Fruit fly (Drosophila melanogaster) whole organism, adult: ENCODE measurements around the gene sgg.
A peak's percentile ranks its signal among the peaks of the same experiment; 100 is the strongest.

Experiments used
- CG11617 ChIP-seq: fragments of 200-800 bp; sonication (Bioruptor generic); optimal IDR thresholded peaks from 2 replicates; lab custom pipeline; 2017; ENCODE audit warnings: mild to moderate bottlenecking, missing biosample characterization, missing genetic modification reagents, missing genetic modification characterization
- CG12768 ChIP-seq: fragments of 200-800 bp; sonication (Bioruptor generic); optimal IDR thresholded peaks from 2 replicates; lab custom pipeline; 2017; ENCODE audit warnings: missing biosample characterization, missing genetic modification characterization, mild to moderate bottlenecking, moderate library complexity, missing genetic modification reagents
- CG14711 ChIP-seq: fragments of 200-800 bp; sonication (Bioruptor generic); optimal IDR thresholded peaks from 2 replicates; lab custom pipeline; 2018; ENCODE audit warnings: missing biosample characterization, mild to moderate bottlenecking, missing genetic modification characterization, moderate library complexity
- CG1620 ChIP-seq: fragments of 200-800 bp; sonication (Bioruptor generic); optimal IDR thresholded peaks from 2 replicates; lab custom pipeline; 2016; ENCODE audit warnings: missing biosample characterization, missing genetic modification characterization
- CG33017 ChIP-seq: fragments of 200-800 bp; sonication (Bioruptor generic); optimal IDR thresholded peaks from 2 replicates; lab custom pipeline; 2018; ENCODE audit warnings: missing biosample characterization, mild to moderate bottlenecking, missing genetic modification characterization, moderate library complexity
- CG5204 ChIP-seq: fragments of 200-800 bp; sonication (Bioruptor generic); optimal IDR thresholded peaks from 2 replicates; lab custom pipeline; 2016; ENCODE audit warnings: missing biosample characterization, missing genetic modification characterization
- CG7045 ChIP-seq: fragments of 200-800 bp; sonication (Bioruptor generic); optimal IDR thresholded peaks from 2 replicates; lab custom pipeline; 2017; ENCODE audit warnings: missing biosample characterization, mild to moderate bottlenecking, missing genetic modification characterization
- CG7101 ChIP-seq: fragments of 200-800 bp; sonication (Bioruptor generic); optimal IDR thresholded peaks from 2 replicates; lab custom pipeline; 2018; ENCODE audit warnings: missing biosample characterization, mild to moderate bottlenecking, missing genetic modification characterization, moderate library complexity
- Clk ChIP-seq: fragments of 200-800 bp; sonication (Bioruptor generic); optimal IDR thresholded peaks from 2 replicates; lab custom pipeline; 2017; ENCODE audit warnings: missing biosample characterization, missing genetic modification characterization
- Crg-1 ChIP-seq: fragments of 200-800 bp; sonication (Bioruptor generic); optimal IDR thresholded peaks from 2 replicates; lab custom pipeline; 2016; ENCODE audit warnings: missing biosample characterization, missing genetic modification characterization
- Hr96 ChIP-seq: fragments of 200-800 bp; sonication (Bioruptor generic); optimal IDR thresholded peaks from 2 replicates; lab custom pipeline; 2016; ENCODE audit warnings: missing biosample characterization, missing genetic modification characterization
- Mnt ChIP-seq: fragments of 200-800 bp; sonication (Bioruptor generic); optimal IDR thresholded peaks from 2 replicates; lab custom pipeline; 2016; ENCODE audit warnings: missing biosample characterization, mild to moderate bottlenecking, missing genetic modification characterization
- bab1 ChIP-seq: fragments of 200-800 bp; sonication (Bioruptor generic); optimal IDR thresholded peaks from 3 replicates; lab custom pipeline; 2019; ENCODE audit warnings: missing biosample characterization, mild to moderate bottlenecking, missing genetic modification characterization, moderate library complexity
- cic ChIP-seq: fragments of 200-800 bp; sonication (Bioruptor generic); optimal IDR thresholded peaks from 2 replicates; lab custom pipeline; 2017; ENCODE audit warnings: missing biosample characterization, mild to moderate bottlenecking, missing genetic modification characterization, moderate library complexity
- cnc ChIP-seq, 2 experiments: fragments of >200 bp; optimal IDR thresholded peaks; 2 replicates each; lab custom pipeline; 2017
- kay ChIP-seq: fragments of 200-800 bp; sonication (Bioruptor generic); peaks from one replicate; lab custom pipeline; 2016; ENCODE audit warnings: missing biosample characterization, missing genetic modification characterization, borderline replicate concordance
- ovo ChIP-seq: fragments of 200-800 bp; sonication (Bioruptor generic); optimal IDR thresholded peaks from 2 replicates; lab custom pipeline; 2016; ENCODE audit warnings: missing biosample characterization, missing genetic modification characterization
- pad ChIP-seq: fragments of 200-800 bp; sonication (Bioruptor generic); optimal IDR thresholded peaks from 3 replicates; lab custom pipeline; 2017; ENCODE audit warnings: missing biosample characterization, missing genetic modification characterization, mild to moderate bottlenecking, moderate library complexity, missing genetic modification reagents
- tj ChIP-seq: fragments of 200-800 bp; sonication (Bioruptor generic); optimal IDR thresholded peaks from 3 replicates; lab custom pipeline; 2017; ENCODE audit warnings: missing biosample characterization, mild to moderate bottlenecking, missing genetic modification characterization, moderate library complexity
- toe ChIP-seq: fragments of 200-800 bp; sonication (Bioruptor generic); optimal IDR thresholded peaks from 2 replicates; lab custom pipeline; 2016; ENCODE audit warnings: missing biosample characterization, missing genetic modification characterization

sgg gene

DNA sequence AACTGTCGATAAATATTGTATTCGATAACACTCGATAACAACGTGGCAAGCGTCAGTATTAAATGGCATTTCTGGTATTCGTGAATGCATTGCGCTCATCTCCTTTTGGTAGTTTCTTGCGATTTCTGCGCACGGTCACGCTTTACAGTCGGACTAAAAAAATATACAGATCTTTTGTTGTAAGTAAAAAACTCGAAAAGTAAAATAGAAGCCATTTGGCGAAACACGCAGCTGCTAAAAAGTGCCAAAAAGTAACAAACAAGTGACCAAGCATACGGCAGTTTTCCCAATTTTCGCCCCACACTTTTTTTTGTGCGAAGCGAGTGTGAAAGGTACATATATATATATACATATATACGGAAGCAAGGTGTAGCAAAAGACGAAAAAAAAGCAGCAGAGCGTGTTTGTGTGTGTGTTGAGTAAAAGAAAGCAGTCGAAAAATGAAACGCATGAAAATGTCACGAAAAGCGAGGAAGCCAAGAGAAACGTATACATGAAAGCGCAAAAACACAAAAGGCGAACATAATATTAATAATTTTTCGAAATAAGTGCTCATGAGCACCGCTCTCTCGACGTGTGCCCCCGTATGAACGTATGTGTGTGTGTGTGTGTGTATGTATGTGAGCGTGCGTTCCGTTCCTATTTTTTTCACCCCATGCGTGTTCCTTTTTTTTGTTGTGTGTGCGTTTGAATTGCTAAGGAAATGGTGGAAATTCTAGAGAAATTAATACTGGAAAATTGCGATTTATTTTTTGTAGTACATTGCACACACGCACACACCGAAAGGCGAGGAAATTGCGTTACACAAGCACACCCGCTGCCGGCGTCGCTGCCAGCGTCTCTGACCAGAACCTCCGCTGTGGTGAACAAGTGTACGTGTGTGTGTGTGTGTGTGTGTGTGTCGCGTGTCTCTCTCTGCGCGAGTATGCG lies at the start of gene sgg:
TSS of gene sgg (plus strand) at position 106 of the 930 bp plus-strand sequence.
- TF ChIP-seq ovo (GFP tag; lab: Kevin White, UChicago) (no peak), Mnt (peak; percentile 52), kay (no peak), CG7045 (GFP tag; lab: Kevin White, UChicago) (no peak), bab1 (GFP tag; lab: Kevin White, UChicago) (peak; percentile 60)

DNA sequence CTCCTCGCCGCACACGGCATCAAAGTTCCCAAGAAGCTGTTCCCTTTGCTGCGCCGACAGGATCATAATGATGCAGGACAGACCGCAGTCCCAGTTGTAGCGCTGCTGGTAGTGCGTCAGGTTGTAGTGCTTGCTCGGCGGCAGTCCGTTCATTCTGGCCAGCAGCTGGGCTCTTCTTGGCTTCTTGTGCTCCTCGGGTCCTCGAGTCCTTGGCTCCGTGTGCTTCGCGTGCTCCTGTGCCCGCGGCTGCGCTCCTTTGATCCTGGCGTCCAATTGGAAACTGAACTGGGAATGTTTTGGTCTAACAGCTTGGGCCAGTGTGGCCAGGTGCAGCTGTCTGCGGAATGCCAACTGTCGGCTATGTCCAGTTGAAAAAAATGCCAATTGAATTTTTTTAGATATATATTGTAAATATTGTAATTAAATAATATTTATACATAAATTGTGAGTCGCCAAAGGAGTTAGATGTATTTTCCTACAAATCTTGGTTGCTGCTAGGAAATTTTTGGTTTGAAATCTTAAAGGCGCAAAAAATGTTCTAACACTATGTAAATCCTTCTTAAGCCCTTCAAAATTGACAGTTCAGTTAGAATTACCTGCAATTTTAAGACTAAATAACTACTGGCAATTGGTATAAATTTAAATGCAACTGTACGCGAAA lies 48.6 kb upstream of the sgg start, which contains the start of gene CG13760:
TSS of gene CG13760 (minus strand) at position 645 of the 661 bp plus-strand sequence.
- TF ChIP-seq CG12768 (GFP tag; lab: Kevin White, UChicago) (no peak), toe (GFP tag; lab: Kevin White, UChicago) (peak; percentile 13)

DNA sequence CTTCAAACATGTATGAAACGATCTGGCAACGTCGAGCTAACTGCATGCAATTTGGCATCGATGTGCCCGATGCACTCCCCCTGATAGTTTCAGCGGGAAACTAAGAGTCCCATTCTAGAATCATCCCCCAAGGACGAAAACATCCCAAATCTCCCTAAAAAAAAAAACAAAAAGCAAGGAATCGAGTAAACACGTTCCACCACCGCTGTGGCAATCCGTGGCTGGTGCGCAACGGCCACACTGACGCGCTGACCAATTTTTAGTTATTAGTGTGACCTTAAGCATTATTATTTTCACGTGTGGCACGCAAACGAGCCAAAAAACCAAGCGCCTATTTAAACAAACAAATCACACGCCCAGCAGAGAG lies 48.1 kb upstream of the sgg start, which contains the start of gene wds:
TSS of gene wds (plus strand) at position 265 of the 367 bp plus-strand sequence.
- TF ChIP-seq CG33017 (tag; lab: Kevin White, UChicago) (no peak), CG7045 (GFP tag; lab: Kevin White, UChicago) (no peak), Crg-1 (GFP tag; lab: Kevin White, UChicago) (no peak), CG14711 (tag; lab: Kevin White, UChicago) (no peak), Mnt (peak; percentile 90), bab1 (GFP tag; lab: Kevin White, UChicago) (no peak), kay (no peak), ovo (GFP tag; lab: Kevin White, UChicago) (no peak)

DNA sequence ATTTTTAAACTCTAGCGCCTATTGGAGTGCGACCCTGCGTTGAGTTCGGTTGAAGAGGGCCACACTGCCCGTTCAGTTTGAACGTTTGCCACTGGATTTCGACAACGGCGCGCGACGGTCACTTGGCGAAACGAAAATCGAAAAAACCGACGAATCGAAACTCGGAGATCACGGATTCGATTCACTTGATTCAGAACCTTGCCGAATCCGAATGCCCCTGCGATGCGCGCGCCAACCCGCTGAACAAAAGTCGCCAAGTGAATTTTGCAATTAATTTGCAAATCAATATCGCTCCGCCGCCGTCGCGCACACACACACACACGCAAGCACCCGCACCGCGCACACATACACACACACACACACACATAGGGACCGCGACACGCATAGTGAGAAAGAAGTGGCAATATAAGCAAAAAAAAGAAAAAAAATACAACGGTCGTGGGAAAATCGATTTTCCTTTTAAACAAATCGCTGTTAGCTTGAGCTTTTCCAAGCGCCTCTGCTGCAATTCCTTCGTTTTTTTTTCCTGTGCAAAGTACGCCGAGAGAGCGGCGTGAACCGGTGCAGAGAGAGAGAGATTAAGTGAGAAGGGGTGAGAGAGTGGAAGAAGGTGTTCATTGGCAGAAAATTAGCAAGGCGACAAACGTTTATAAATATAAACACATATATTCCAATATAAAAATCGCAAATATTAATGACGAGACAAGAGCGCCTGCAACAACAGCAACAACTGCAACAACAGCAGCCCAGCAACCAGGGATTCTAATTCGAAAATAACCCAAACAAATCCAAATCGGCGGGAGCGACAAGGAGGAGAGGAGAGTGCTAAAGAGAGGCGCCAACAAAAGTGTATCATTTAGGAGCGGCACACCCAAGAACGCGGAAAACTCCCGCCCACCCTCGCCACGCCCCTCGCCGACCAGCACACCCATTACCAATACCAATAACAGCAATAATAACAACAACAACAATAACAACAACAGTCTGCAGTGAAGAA lies 45.0 kb upstream of the sgg start, which contains the start of gene egh:
TSS of gene egh (plus strand) at position 89 of the 997 bp plus-strand sequence.
- no peak for TF ChIP-seq pad (GFP tag; lab: Kevin White, UChicago)
- TF ChIP-seq Crg-1 (GFP tag; lab: Kevin White, UChicago) = no peak
- peak; percentile 55 for TF ChIP-seq CG11617 (GFP tag; lab: Kevin White, UChicago)
- no peak for TF ChIP-seq CG33017 (tag; lab: Kevin White, UChicago)
- peak; percentile 10 for TF ChIP-seq ovo (GFP tag; lab: Kevin White, UChicago)
- TF ChIP-seq CG14711 (tag; lab: Kevin White, UChicago) = peak; percentile 17
- TF ChIP-seq CG7045 (GFP tag; lab: Kevin White, UChicago) = peak; percentile 2
- TF ChIP-seq CG5204 (GFP tag; lab: Kevin White, UChicago) = no peak
- peak; percentile 57 for TF ChIP-seq bab1 (GFP tag; lab: Kevin White, UChicago)
- peak; percentile 2 for TF ChIP-seq toe (GFP tag; lab: Kevin White, UChicago)
- TF ChIP-seq Clk (GFP tag; lab: Kevin White, UChicago) = no peak
- peak; percentile 1 for TF ChIP-seq CG12768 (GFP tag; lab: Kevin White, UChicago)
- TF ChIP-seq Hr96 (GFP tag; lab: Kevin White, UChicago) = peak; percentile 38
- TF ChIP-seq kay = no peak
- no peak for TF ChIP-seq cic (GFP tag; lab: Kevin White, UChicago)
- peak; percentile 43 for TF ChIP-seq CG1620
- peak; percentile 47 for TF ChIP-seq tj (GFP tag; lab: Kevin White, UChicago)
- peak; percentile 51 for TF ChIP-seq CG7101 (tag; lab: Kevin White, UChicago)
- peak; percentile 60 for TF ChIP-seq Mnt
- TF ChIP-seq cnc (optimal IDR thresholded peaks at IDR 0.05; lab: Kevin White, UChicago) = no peak

DNA sequence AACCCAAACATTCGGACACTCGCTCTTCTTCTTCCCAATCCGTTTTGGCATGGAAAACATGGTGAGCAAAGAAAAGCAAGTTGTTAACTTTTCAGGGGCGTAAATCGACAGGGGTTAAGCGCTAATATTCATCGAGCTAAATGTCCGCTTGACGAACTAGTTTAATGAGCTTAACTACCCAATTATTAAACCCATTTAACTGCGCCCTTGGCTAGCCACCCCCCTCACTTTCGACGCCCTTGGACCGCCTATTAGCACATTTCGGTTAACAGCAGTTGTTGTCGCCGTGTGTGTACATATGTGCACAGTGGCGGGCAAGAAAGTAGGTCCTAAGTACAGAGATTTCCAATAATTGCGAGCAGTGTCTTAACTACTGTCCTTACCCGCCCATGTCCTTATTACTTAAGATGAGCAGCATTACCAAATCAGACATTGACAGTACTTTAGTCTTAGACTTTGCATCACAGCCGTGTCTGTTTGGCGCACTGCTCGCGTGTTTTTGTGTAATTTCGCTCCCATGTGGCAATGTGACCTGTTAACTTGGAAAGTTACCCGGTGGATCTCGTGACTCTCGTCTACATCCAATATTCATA lies 44.2 kb upstream of the sgg start:
- no peak for TF ChIP-seq kay
- peak; percentile 88 for TF ChIP-seq CG33017 (tag; lab: Kevin White, UChicago)
- TF ChIP-seq CG11617 (GFP tag; lab: Kevin White, UChicago) = peak; percentile 54
- TF ChIP-seq Hr96 (GFP tag; lab: Kevin White, UChicago) = peak; percentile 69
- TF ChIP-seq CG7045 (GFP tag; lab: Kevin White, UChicago) = peak; percentile 70
- TF ChIP-seq bab1 (GFP tag; lab: Kevin White, UChicago) = peak; percentile 93
- peak; percentile 85 for TF ChIP-seq CG14711 (tag; lab: Kevin White, UChicago)
- TF ChIP-seq CG5204 (GFP tag; lab: Kevin White, UChicago) = peak; percentile 24
- peak; percentile 75 for TF ChIP-seq Crg-1 (GFP tag; lab: Kevin White, UChicago)
- TF ChIP-seq CG1620 = peak; percentile 60
- TF ChIP-seq Clk (GFP tag; lab: Kevin White, UChicago) = peak; percentile 50
- peak; percentile 54 for TF ChIP-seq Mnt
- TF ChIP-seq ovo (GFP tag; lab: Kevin White, UChicago) = no peak
- no peak for TF ChIP-seq cnc (optimal IDR thresholded peaks at IDR 0.05; lab: Kevin White, UChicago)
- peak; percentile 35 for TF ChIP-seq cic (GFP tag; lab: Kevin White, UChicago)
- TF ChIP-seq CG7101 (tag; lab: Kevin White, UChicago) = peak; percentile 92
- TF ChIP-seq tj (GFP tag; lab: Kevin White, UChicago) = peak; percentile 31
- peak; percentile 65 for TF ChIP-seq pad (GFP tag; lab: Kevin White, UChicago)
- TF ChIP-seq CG12768 (GFP tag; lab: Kevin White, UChicago) = peak; percentile 84
- no peak for TF ChIP-seq toe (GFP tag; lab: Kevin White, UChicago)
